Worm (Caenorhabditis elegans): ENCODE measurements around the gene cdf-2.

DNA sequence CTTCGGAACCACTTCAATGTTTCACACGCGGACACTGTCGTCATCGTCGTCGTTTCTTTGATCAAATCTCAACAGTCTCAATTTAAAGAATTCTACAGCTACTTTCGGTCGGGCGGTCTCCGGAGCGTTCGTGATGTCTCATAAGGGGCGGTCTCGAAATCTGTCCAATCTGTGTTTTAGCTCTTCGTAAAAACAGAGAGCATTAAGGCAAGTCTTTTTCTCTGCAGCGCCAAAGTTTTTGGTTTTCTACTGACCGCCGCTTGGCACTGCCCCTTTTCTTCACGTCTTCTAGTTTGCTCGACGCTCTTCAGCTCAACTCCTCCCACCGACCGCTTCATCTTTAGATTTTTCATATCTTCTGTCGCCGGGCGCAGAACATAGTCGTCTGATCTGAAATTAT lies 25.8 kb upstream of the cdf-2 start, which contains the start of gene lips-1:
- no peak for TF ChIP-seq nhr-11 (tag; optimal IDR thresholded peaks at IDR 0.05)
- TF ChIP-seq ceh-9 (tag; optimal IDR thresholded peaks at IDR 0.05): no peak
- no peak for TF ChIP-seq nhr-28 (tag; optimal IDR thresholded peaks at IDR 0.05)
- no peak for TF ChIP-seq egl-27 (tag; optimal IDR thresholded peaks at IDR 0.05)
- TF ChIP-seq ceh-82 (tag; optimal IDR thresholded peaks at IDR 0.05): no peak
- TF ChIP-seq nhr-237 (tag; optimal IDR thresholded peaks at IDR 0.05): no peak
- TF ChIP-seq sea-2 (GFP tag; optimal IDR thresholded peaks at IDR 0.05): no peak
- TF ChIP-seq nhr-12 (tag; optimal IDR thresholded peaks at IDR 0.05): no peak
- TF ChIP-seq nfya-1 (tag; optimal IDR thresholded peaks at IDR 0.05; ENCODE audit: insufficient read depth): no peak
- TF ChIP-seq jun-1 (tag; optimal IDR thresholded peaks at IDR 0.05): no peak
- TF ChIP-seq ZK546.5 (tag; optimal IDR thresholded peaks at IDR 0.05): no peak
- TF ChIP-seq aly-2 (tag; optimal IDR thresholded peaks at IDR 0.05): no peak
